Worm (Caenorhabditis elegans) whole organism, L2 larva: ENCODE measurements around the gene ztf-30.

Experiments used
- C34F6.9 ChIP-seq: fragments of 150-350 bp; optimal IDR thresholded peaks from 2 replicates; lab custom pipeline; 2014; ENCODE audit warnings: missing biosample characterization, missing genetic modification characterization
- F13H6.1 ChIP-seq: sonication (generic microtip); optimal IDR thresholded peaks from 2 replicates; lab custom pipeline; 2016; ENCODE audit warnings: missing genetic modification characterization, missing compliant biosample characterization
- R02D3.7 ChIP-seq: fragments of 150-350 bp; optimal IDR thresholded peaks from 2 replicates; lab custom pipeline; 2014; ENCODE audit warnings: missing biosample characterization, missing genetic modification characterization
- Y55F3AM.14 ChIP-seq: fragments of 200-800 bp; sonication (Bioruptor generic); optimal IDR thresholded peaks from 2 replicates; lab custom pipeline; 2018; ENCODE audit warnings: mild to moderate bottlenecking, missing genetic modification characterization, missing compliant biosample characterization
- ZK546.5 ChIP-seq: sonication (generic microtip); optimal IDR thresholded peaks from 2 replicates; lab custom pipeline; 2017; ENCODE audit warnings: missing biosample characterization, missing genetic modification characterization
- aly-2 ChIP-seq: fragments of 150-350 bp; optimal IDR thresholded peaks from 2 replicates; lab custom pipeline; 2014; ENCODE audit warnings: missing biosample characterization, missing genetic modification characterization
- ama-1 ChIP-seq: fragments of 150-350 bp; optimal IDR thresholded peaks from 2 replicates; lab custom pipeline; 2018; ENCODE audit warnings: inconsistent platforms
- blmp-1 ChIP-seq: sonication (generic microtip); optimal IDR thresholded peaks from 2 replicates; lab custom pipeline; 2017; ENCODE audit warnings: missing genetic modification characterization, mild to moderate bottlenecking, missing compliant biosample characterization, antibody characterized with exemption, moderate library complexity; ENCODE audit not compliant: insufficient read depth
- ceh-16 ChIP-seq: fragments of 150-350 bp; optimal IDR thresholded peaks from 2 replicates; lab custom pipeline; 2014; ENCODE audit warnings: missing biosample characterization, missing genetic modification characterization
- crh-2 ChIP-seq: sonication (generic microtip); optimal IDR thresholded peaks from 2 replicates; lab custom pipeline; 2017; ENCODE audit warnings: missing biosample characterization, missing genetic modification characterization
- dmd-4 ChIP-seq: sonication (generic microtip); optimal IDR thresholded peaks from 2 replicates; lab custom pipeline; 2017; ENCODE audit warnings: missing biosample characterization, missing genetic modification characterization
- egl-27 ChIP-seq: sonication (generic microtip); optimal IDR thresholded peaks from 3 replicates; lab custom pipeline; 2017; ENCODE audit warnings: missing biosample characterization, missing genetic modification reagents, missing genetic modification characterization
- elt-1 ChIP-seq: fragments of 150-350 bp; optimal IDR thresholded peaks from 2 replicates; lab custom pipeline; 2014; ENCODE audit warnings: missing biosample characterization, missing genetic modification characterization
- elt-3 ChIP-seq: sonication (generic microtip); optimal IDR thresholded peaks from 2 replicates; lab custom pipeline; 2017; ENCODE audit warnings: missing biosample characterization, missing genetic modification characterization
- fos-1 ChIP-seq: fragments of 150-350 bp; optimal IDR thresholded peaks from 2 replicates; lab custom pipeline; 2014; ENCODE audit warnings: missing biosample characterization, missing genetic modification characterization
- gmeb-1 ChIP-seq: fragments of 150-350 bp; optimal IDR thresholded peaks from 2 replicates; lab custom pipeline; 2014; ENCODE audit warnings: missing biosample characterization, missing genetic modification characterization
- lin-11 ChIP-seq: fragments of 150-350 bp; sonication (generic microtip); optimal IDR thresholded peaks from 2 replicates; lab custom pipeline; 2014; ENCODE audit warnings: missing biosample characterization, missing genetic modification characterization, inconsistent platforms, mixed read lengths
- lin-13 ChIP-seq: fragments of 150-350 bp; optimal IDR thresholded peaks from 2 replicates; lab custom pipeline; 2014; ENCODE audit warnings: missing biosample characterization, missing genetic modification reagents, missing genetic modification characterization
- lin-39 ChIP-seq: fragments of 150-350 bp; optimal IDR thresholded peaks from 2 replicates; lab custom pipeline; 2014; ENCODE audit warnings: missing biosample characterization, missing genetic modification reagents, missing genetic modification characterization
- lsy-2 ChIP-seq, 2 experiments: fragments of 150-350 bp in 1 of 2; sonication (generic microtip) in 1 of 2; optimal IDR thresholded peaks; 2 replicates each; lab custom pipeline; 2014 to 2017; ENCODE audit warnings: missing biosample characterization in 2 of 2, missing genetic modification characterization in 2 of 2
- mab-5 ChIP-seq: fragments of 150-350 bp; optimal IDR thresholded peaks from 2 replicates; lab custom pipeline; 2014; ENCODE audit warnings: missing biosample characterization, missing genetic modification characterization
- mbf-1 ChIP-seq: sonication (generic microtip); optimal IDR thresholded peaks from 2 replicates; lab custom pipeline; 2017; ENCODE audit warnings: missing biosample characterization, missing genetic modification characterization
- nhr-11 ChIP-seq: fragments of 150-350 bp; optimal IDR thresholded peaks from 2 replicates; lab custom pipeline; 2014; ENCODE audit warnings: missing biosample characterization, missing genetic modification characterization
- nhr-12 ChIP-seq: fragments of 150-350 bp; optimal IDR thresholded peaks from 2 replicates; lab custom pipeline; 2014; ENCODE audit warnings: missing biosample characterization, missing genetic modification characterization
- nhr-129 ChIP-seq: fragments of 150-350 bp; optimal IDR thresholded peaks from 2 replicates; lab custom pipeline; 2014; ENCODE audit warnings: missing biosample characterization, missing genetic modification characterization
- nhr-21 ChIP-seq: fragments of 150-350 bp; optimal IDR thresholded peaks from 2 replicates; lab custom pipeline; 2014; ENCODE audit warnings: missing biosample characterization, missing genetic modification characterization
- nhr-237 ChIP-seq: fragments of 150-350 bp; optimal IDR thresholded peaks from 2 replicates; lab custom pipeline; 2014; ENCODE audit warnings: missing biosample characterization, missing genetic modification characterization
- nhr-25 ChIP-seq: fragments of 150-350 bp; sonication (generic microtip); optimal IDR thresholded peaks from 3 replicates; lab custom pipeline; 2014; ENCODE audit warnings: missing biosample characterization, missing genetic modification characterization
- nhr-6 ChIP-seq: fragments of 150-350 bp; optimal IDR thresholded peaks from 2 replicates; lab custom pipeline; 2014; ENCODE audit warnings: missing biosample characterization, missing genetic modification characterization
- nhr-77 ChIP-seq: fragments of 150-350 bp; optimal IDR thresholded peaks from 2 replicates; lab custom pipeline; 2014; ENCODE audit warnings: missing biosample characterization, missing genetic modification characterization
- sem-4 ChIP-seq: fragments of 150-350 bp; optimal IDR thresholded peaks from 2 replicates; lab custom pipeline; 2014; ENCODE audit warnings: missing biosample characterization, missing genetic modification reagents, missing genetic modification characterization
- skn-1 ChIP-seq: sonication (generic microtip); optimal IDR thresholded peaks from 2 replicates; lab custom pipeline; 2017; ENCODE audit warnings: missing biosample characterization, missing genetic modification characterization
- sma-3 ChIP-seq: sonication (generic microtip); optimal IDR thresholded peaks from 2 replicates; lab custom pipeline; 2016; ENCODE audit warnings: missing genetic modification reagents, missing genetic modification characterization, missing compliant biosample characterization
- sma-9 ChIP-seq, 2 experiments: fragments of 150-350 bp in 1 of 2; sonication (generic microtip) in 1 of 2; optimal IDR thresholded peaks; 2 replicates each; lab custom pipeline; 2014 to 2016; ENCODE audit warnings: missing genetic modification characterization in 2 of 2, mild to moderate bottlenecking in 1 of 2, missing biosample characterization in 1 of 2, missing compliant biosample characterization in 1 of 2, missing genetic modification reagents in 1 of 2, moderate library complexity in 1 of 2
- snpc-4 ChIP-seq: fragments of 150-350 bp; optimal IDR thresholded peaks from 2 replicates; lab custom pipeline; 2014; ENCODE audit warnings: missing biosample characterization, missing genetic modification characterization
- unc-39 ChIP-seq: fragments of 150-350 bp; optimal IDR thresholded peaks from 2 replicates; lab custom pipeline; 2014; ENCODE audit warnings: missing biosample characterization, missing genetic modification characterization
- unc-55 ChIP-seq: fragments of 150-350 bp; sonication (generic microtip); optimal IDR thresholded peaks from 3 replicates; lab custom pipeline; 2014; ENCODE audit warnings: missing biosample characterization, missing genetic modification reagents, missing genetic modification characterization
- ztf-11 ChIP-seq: sonication (generic microtip); optimal IDR thresholded peaks from 2 replicates; lab custom pipeline; 2017; ENCODE audit warnings: missing biosample characterization, missing genetic modification characterization
- ztf-4 ChIP-seq: fragments of 150-350 bp; optimal IDR thresholded peaks from 2 replicates; lab custom pipeline; 2014; ENCODE audit warnings: missing biosample characterization, missing genetic modification characterization

ztf-30 gene

DNA sequence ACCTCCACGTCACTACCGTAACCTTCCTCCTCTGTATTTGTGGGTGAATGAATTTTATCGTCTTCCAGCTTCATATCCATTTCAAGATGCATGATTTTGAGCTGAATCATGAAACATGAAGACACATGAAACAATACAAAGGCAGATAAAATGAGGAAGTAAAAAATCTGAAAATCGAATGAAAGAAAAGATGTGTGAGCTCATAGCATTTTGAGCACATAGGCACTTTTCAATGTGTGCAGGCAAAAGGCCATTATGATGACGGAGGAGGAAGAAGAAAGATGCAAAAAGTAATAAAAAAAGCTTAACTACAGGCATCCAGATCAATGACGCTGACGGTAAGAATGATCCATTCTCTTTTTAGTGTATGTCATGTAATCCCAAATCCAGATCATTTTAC is at the start of gene ztf-30:
ztf-30 (minus strand) TSS at position 101 of the 400 bp plus-strand sequence.
- no peak for TF ChIP-seq Y55F3AM.14
- TF ChIP-seq F13H6.1 (tag; lab: Kevin White, UChicago), result no peak
- TF ChIP-seq lsy-2 (tag; optimal IDR thresholded peaks at IDR 0.05; lab: Kevin White, UChicago), result no peak
- TF ChIP-seq ztf-4 (tag; lab: Kevin White, UChicago), result no peak
- no peak for TF ChIP-seq ZK546.5
- no peak for TF ChIP-seq elt-3
- no peak for TF ChIP-seq ceh-16 (tag; lab: Kevin White, UChicago)
- TF ChIP-seq R02D3.7 (tag; lab: Kevin White, UChicago), result no peak

DNA sequence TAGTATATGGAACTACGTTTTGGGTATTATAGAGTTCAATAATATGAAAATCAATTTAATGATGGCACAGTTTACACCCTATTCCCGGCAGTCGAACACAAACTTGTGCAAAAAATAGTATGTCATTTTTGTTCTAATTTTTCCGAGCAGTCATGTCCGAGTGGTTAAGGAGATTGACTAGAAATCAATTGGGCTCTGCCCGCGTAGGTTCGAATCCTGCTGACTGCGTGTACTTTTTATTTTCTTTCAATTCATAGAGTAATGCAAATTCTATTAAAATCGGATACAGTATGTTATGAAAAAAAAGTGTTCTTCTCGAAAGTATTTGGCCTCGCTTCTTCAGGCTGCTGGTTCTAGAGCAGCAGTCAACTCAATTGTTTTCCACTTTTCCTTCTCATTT is 48.4 kb upstream of the ztf-30 start:
- TF ChIP-seq fos-1 (tag; lab: Kevin White, UChicago), result peak; percentile 32
- TF ChIP-seq sma-9 (GFP tag; optimal IDR thresholded peaks at IDR 0.05; lab: Kevin White, UChicago), result peak; percentile 9
- TF ChIP-seq sma-9 (tag; optimal IDR thresholded peaks at IDR 0.05; lab: Kevin White, UChicago), result no peak
- no peak for TF ChIP-seq ZK546.5
- no peak for TF ChIP-seq snpc-4 (tag; lab: Kevin White, UChicago)

DNA sequence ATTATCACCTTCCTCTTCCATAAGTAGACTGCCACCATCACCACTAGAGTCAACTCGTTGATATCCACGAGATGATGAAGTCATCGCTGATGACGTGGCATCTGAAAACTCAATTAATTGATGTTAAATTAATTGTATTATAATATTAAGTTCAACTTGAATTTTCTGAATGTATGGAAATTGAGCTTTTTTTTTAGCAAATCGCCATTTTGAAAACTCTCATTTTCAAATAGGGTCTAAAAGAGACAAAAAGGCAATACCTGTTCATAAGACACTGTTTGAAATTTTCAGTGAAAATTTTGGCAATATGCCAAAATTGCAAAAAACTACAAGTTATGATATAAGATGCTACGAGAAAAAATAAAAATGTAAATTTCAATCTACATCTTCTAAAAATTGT is 46.0 kb upstream of the ztf-30 start, which contains the start of gene twk-7:
twk-7 (minus strand) TSS at position 101 of the 400 bp plus-strand sequence.
- no peak for TF ChIP-seq gmeb-1
- no peak for TF ChIP-seq ztf-4 (tag; lab: Kevin White, UChicago)
- no peak for TF ChIP-seq unc-39
- no peak for TF ChIP-seq sma-9 (GFP tag; optimal IDR thresholded peaks at IDR 0.05; lab: Kevin White, UChicago)
- no peak for TF ChIP-seq sma-9 (tag; optimal IDR thresholded peaks at IDR 0.05; lab: Kevin White, UChicago)
- no peak for TF ChIP-seq sem-4 (tag; lab: Kevin White, UChicago)
- no peak for TF ChIP-seq F13H6.1 (tag; lab: Kevin White, UChicago)
- no peak for TF ChIP-seq aly-2 (tag; lab: Kevin White, UChicago)
- no peak for TF ChIP-seq nhr-21 (tag; lab: Kevin White, UChicago)
- no peak for TF ChIP-seq ama-1 (lab: Kevin White, UChicago)

DNA sequence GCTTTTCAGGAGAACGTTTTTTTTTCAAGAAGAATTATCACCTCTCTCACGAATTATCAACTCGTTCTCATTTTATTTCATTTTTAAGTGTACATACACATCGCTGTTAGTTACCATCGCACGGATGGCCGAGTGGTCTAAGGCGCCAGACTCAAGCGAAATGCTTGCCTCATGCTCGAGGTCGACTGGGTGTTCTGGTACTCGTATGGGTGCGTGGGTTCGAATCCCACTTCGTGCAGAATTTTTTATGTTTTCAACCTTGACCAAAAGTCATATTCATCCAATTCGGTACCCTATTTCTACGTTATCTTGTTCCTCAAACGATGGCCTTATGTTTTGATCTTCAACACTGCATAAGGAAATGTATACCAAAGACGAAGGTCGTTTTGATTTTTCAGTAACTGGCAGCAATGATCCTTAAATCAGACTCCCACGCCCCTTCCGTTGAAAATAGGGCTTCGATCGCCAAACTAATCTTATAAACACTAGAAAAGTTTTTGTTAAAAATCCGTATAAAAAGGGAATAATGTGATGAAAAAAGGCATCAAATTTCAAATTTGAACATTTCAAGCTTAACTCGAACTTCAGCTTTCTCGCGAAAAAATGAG is 41.6 kb upstream of the ztf-30 start, which contains the start of gene fip-1:
fip-1 (plus strand) TSS at position 558 of the 608 bp plus-strand sequence.
- TF ChIP-seq elt-1 (tag; lab: Kevin White, UChicago) (no peak), fos-1 (tag; lab: Kevin White, UChicago) (peak; percentile 16), sma-3 (GFP tag; lab: Kevin White, UChicago) (peak; percentile 44)

DNA sequence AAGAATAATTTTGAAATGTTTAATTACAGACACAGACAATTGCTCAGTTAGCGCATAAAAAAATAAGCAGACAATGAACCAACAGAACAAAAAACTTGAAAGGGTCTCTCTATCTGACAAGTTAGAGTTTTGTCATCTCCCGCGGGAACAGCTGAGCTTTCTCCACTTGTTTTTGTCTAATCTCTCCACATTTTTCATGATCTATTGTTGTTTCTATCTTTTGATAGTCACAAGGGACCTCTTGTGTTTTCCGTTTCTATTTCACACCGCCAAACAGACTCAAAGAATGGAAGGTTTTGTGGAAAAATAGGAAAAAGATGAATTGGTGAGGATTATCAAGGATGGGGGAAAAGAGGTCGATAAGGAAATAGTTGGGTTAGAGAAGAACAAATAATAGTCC is 39.1 kb upstream of the ztf-30 start:
- no peak for TF ChIP-seq ztf-11 (tag; lab: Kevin White, UChicago)
- TF ChIP-seq mab-5 (tag; lab: Kevin White, UChicago), result peak; percentile 78
- no peak for TF ChIP-seq mbf-1
- TF ChIP-seq nhr-11 (tag; lab: Kevin White, UChicago), result no peak
- TF ChIP-seq sma-3 (GFP tag; lab: Kevin White, UChicago), result no peak
- peak; percentile 15 for TF ChIP-seq unc-55 (GFP tag; lab: Kevin White, UChicago)
- TF ChIP-seq lsy-2 (tag; optimal IDR thresholded peaks at IDR 0.05; lab: Kevin White, UChicago), result peak in 1 of 2 experiments; percentile 52
- TF ChIP-seq crh-2 (tag; lab: Kevin White, UChicago), result peak; percentile 23
- TF ChIP-seq C34F6.9 (tag; lab: Kevin White, UChicago), result peak; percentile 36
- peak; percentile 27 for TF ChIP-seq nhr-129
- no peak for TF ChIP-seq Y55F3AM.14

DNA sequence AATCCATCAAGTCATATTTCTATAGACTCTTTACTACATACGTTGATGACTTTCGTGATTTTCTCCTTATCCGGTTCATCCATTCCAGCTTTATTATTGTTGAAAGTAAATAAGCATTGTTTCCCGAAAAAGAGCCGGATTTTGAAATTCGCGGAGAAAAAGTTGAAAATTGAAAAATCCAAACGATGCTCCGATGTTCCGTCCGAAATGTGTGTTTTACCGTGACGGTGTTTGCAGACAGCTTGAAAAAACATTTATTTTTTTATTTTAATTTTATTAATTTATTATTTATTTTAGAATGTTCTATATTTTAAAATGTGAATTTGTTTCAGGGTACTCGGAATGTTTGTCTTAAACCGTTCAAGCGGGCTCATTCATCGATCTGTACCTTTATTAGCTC is 33.2 kb upstream of the ztf-30 start, which contains the start of gene dnj-10:
dnj-10 (plus strand) TSS at position 333 of the 400 bp plus-strand sequence.
- peak; percentile 41 for TF ChIP-seq sma-3 (GFP tag; lab: Kevin White, UChicago)
- peak; percentile 88 for TF ChIP-seq unc-55 (GFP tag; lab: Kevin White, UChicago)
- no peak for TF ChIP-seq R02D3.7 (tag; lab: Kevin White, UChicago)
- no peak for TF ChIP-seq nhr-12 (tag; lab: Kevin White, UChicago)
- no peak for TF ChIP-seq F13H6.1 (tag; lab: Kevin White, UChicago)
- peak; percentile 79 for TF ChIP-seq C34F6.9 (tag; lab: Kevin White, UChicago)
- no peak for TF ChIP-seq aly-2 (tag; lab: Kevin White, UChicago)
- TF ChIP-seq nhr-6 (tag; lab: Kevin White, UChicago), result no peak
- TF ChIP-seq nhr-21 (tag; lab: Kevin White, UChicago), result no peak
- TF ChIP-seq blmp-1 (tag; lab: Kevin White, UChicago), result no peak
- no peak for TF ChIP-seq nhr-77 (tag; lab: Kevin White, UChicago)
- TF ChIP-seq snpc-4 (tag; lab: Kevin White, UChicago), result no peak
- no peak for TF ChIP-seq mbf-1
- no peak for TF ChIP-seq dmd-4
- TF ChIP-seq ztf-11 (tag; lab: Kevin White, UChicago), result no peak
- no peak for TF ChIP-seq skn-1 (tag; lab: Kevin White, UChicago)
- TF ChIP-seq nhr-25 (tag; lab: Kevin White, UChicago), result no peak
- TF ChIP-seq gmeb-1, result peak; percentile 89
- TF ChIP-seq lsy-2 (tag; optimal IDR thresholded peaks at IDR 0.05; lab: Kevin White, UChicago), result peak; percentile 55 to 88
- no peak for TF ChIP-seq egl-27 (tag; lab: Kevin White, UChicago)
- TF ChIP-seq lin-13 (GFP tag; lab: Kevin White, UChicago), result peak; percentile 53
- no peak for TF ChIP-seq ztf-4 (tag; lab: Kevin White, UChicago)
- peak; percentile 19 for TF ChIP-seq nhr-129
- TF ChIP-seq lin-11, result peak; percentile 23
- no peak for TF ChIP-seq nhr-237 (tag; lab: Kevin White, UChicago)
- no peak for TF ChIP-seq ceh-16 (tag; lab: Kevin White, UChicago)
- peak; percentile 17 for TF ChIP-seq fos-1 (tag; lab: Kevin White, UChicago)
- TF ChIP-seq sem-4 (tag; lab: Kevin White, UChicago), result no peak
- no peak for TF ChIP-seq lin-39 (tag; lab: Kevin White, UChicago)
- TF ChIP-seq ama-1 (lab: Kevin White, UChicago), result no peak
